Worm (Caenorhabditis elegans): ENCODE measurements around the gene srh-245.

srh-245 gene

DNA sequence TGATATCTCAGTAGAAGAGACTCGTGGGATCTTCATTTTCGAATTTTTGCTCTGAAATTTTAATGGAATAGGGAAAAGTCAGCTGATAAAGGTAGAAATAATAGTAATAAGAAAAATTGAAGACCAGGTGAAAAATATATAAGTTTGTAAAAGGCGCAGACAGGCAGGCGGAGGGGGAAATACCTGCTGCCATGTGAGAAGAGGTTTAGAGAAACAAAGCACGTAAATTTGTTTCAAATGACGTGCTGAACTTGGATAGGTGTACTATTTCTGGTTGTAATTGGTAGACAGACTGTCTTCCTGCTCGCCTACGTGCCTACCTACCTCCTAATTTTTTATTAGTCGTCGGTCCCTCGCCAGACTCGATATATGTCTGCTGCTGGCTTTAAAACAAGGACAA, 11.7 kb upstream of the srh-245 start, which contains the start of gene nhr-180:
Gene nhr-180, minus strand, starts transcription at position 52 of the 400 bp plus-strand sequence.
- TF ChIP-seq dmd-6 (GFP tag; IDR thresholded peaks at IDR 0.05) (peak; percentile 61; the same call in 1 of the 2 replicates), nhr-42 (GFP tag; IDR thresholded peaks at IDR 0.05) (no peak), hmg-1.1 (GFP tag; IDR thresholded peaks at IDR 0.05) (0 out of 2 replicates have a peak, but pooled peaks have one; percentile 12), mxl-3 (GFP tag; optimal IDR thresholded peaks at IDR 0.05) (peak; percentile 33), hlh-30 (tag; optimal IDR thresholded peaks at IDR 0.05; ENCODE audit: insufficient read depth) (peak; percentile 69), skn-1 (tag; optimal IDR thresholded peaks at IDR 0.05) (no peak), mdl-1 (tag; optimal IDR thresholded peaks at IDR 0.05) (peak; percentile 37 to 74), nhr-77 (tag; optimal IDR thresholded peaks at IDR 0.05) (peak; percentile 6), aha-1 (tag) (peak; percentile 13), nhr-28 (tag; optimal IDR thresholded peaks at IDR 0.05) (peak; percentile 39), duxl-1 (tag; optimal IDR thresholded peaks at IDR 0.05; ENCODE audit: poor library complexity) (peak; percentile 58), mep-1 (tag; optimal IDR thresholded peaks at IDR 0.05) (no peak), snpc-1.2 (GFP tag; IDR thresholded peaks at IDR 0.05) (no peak)

DNA sequence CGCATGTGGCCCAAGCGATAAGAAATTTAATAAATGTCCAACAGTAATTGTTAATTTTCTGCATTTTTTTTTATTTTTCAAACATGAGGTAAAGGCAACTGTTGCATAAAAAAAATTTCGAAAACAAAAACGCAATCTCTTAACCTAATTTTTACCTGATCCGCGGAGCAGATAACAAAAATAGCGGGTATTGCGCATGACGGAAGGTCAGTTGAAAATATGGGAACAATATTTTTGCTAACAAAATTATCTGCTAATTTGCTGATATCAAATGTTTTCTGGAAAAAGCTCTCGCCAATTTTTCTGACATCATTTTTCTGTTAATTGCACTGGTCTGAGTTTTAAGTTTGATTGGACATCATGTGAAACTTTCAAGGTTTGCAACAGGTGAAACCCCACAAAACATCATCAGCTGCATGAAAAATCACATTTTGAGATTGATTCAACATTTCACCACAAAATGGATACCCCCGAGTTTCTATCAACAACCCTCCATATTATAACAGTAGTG, 8.7 kb upstream of the srh-245 start, which contains the start of the genes F31F4.11 and srh-266:
Gene F31F4.11, minus strand, starts transcription at position 101 of the 511 bp plus-strand sequence.
Gene srh-266, plus strand, starts transcription at position 461 of the 511 bp plus-strand sequence.
- TF ChIP-seq cey-2 (tag; optimal IDR thresholded peaks at IDR 0.05; ENCODE audit: borderline replicate concordance, insufficient read depth) (no peak), lsy-2 (tag; optimal IDR thresholded peaks at IDR 0.05) (no peak), snpc-1.2 (GFP tag; IDR thresholded peaks at IDR 0.05) (no peak), tra-1 (GFP tag; IDR thresholded peaks at IDR 0.05) (no peak), lin-13 (GFP tag; optimal IDR thresholded peaks at IDR 0.05) (no peak), F44E2.7 (GFP tag; IDR thresholded peaks at IDR 0.05) (no peak), nhr-237 (tag; optimal IDR thresholded peaks at IDR 0.05) (no peak), nhr-10 (tag; optimal IDR thresholded peaks at IDR 0.05) (no peak), ztf-11 (tag; optimal IDR thresholded peaks at IDR 0.05) (no peak), mxl-2 (GFP tag; conservative IDR thresholded peaks at IDR 0.05) (no peak), lin-38 (GFP tag; IDR thresholded peaks at IDR 0.05) (no peak), dve-1 (tag; optimal IDR thresholded peaks at IDR 0.05; ENCODE audit: insufficient read depth) (no peak), hlh-30 (tag; optimal IDR thresholded peaks at IDR 0.05; ENCODE audit: insufficient read depth) (no peak)

DNA sequence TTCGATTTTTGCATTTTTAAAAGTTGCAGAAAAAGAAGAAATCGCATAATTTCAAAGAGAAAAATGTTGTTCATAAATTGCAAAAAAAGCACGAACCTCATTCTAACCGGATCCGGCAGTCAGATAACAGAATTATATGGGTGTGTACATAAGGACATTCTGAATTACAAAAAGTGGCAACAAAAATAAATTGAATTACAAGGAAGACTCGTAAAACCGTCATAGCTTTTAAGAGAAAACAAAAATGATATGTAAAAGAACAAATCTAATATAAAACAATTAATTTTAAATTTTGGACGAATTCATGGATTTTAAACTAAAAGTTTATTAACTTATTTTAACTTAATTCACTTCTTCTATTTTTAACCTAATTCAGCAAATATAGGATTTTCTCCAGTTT, 4.5 kb upstream of the srh-245 start, which contains the start of gene F31F4.17:
Gene F31F4.17, minus strand, starts transcription at position 101 of the 400 bp plus-strand sequence.
- TF ChIP-seq ctbp-1 (GFP tag; IDR thresholded peaks at IDR 0.05) = no peak

DNA sequence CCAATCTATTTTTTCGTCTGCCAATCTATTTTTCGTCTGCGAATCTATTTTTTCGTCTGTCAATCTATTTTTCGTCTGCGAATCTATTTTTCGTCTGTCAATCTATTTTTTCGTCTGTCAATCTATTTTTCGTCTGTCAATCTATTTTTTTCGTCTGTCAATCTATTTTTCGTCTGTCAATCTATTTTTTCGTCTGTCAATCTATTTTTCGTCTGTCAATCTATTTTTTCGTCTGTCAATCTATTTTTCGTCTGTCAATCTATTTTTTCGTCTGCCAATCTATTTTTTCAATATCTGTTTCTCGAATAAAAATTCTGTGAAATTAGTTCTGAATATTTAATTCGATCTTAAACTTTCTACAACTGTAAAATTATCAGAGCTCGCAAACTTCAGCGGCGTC, 2.4 kb upstream of the srh-245 start:
- TF ChIP-seq lim-7 (GFP tag; IDR thresholded peaks at IDR 0.05) = peak; percentile 59; the same call in 1 of the 2 replicates

DNA sequence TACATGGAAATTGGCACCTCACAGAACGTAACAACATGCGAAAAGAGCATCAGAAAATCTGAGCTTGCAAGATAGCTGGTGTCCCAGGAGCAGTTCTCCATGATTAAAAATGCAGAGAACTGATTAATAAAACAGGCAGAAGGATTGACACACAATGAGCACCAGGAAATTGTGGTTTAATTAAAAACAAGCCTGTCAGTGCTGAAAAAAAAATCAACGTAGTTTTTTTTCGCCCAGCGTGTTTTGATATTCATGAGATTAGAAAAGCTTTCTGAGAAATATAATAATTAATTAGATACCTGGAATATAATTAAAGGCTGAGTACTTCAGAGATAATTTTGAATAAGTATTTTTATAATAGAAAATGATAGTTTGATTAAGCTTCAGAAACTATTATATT, 2.0 kb upstream of the srh-245 start, which contains the start of gene srh-246:
Gene srh-246, minus strand, starts transcription at position 101 of the 400 bp plus-strand sequence.
- TF ChIP-seq zip-11 (GFP tag; IDR thresholded peaks at IDR 0.05) = no peak
- TF ChIP-seq nhr-28 (tag; optimal IDR thresholded peaks at IDR 0.05) = no peak
- TF ChIP-seq daf-16 (GFP tag; optimal IDR thresholded peaks at IDR 0.05) = no peak
- no peak for TF ChIP-seq daf-16 (tag; optimal IDR thresholded peaks at IDR 0.05)
- TF ChIP-seq ZK337.2 (GFP tag; IDR thresholded peaks at IDR 0.05) = no peak
- TF ChIP-seq nhr-48 (tag; optimal IDR thresholded peaks at IDR 0.05) = no peak
- TF ChIP-seq saeg-2 (GFP tag; IDR thresholded peaks at IDR 0.05) = no peak
- TF ChIP-seq F49E8.2 (tag; optimal IDR thresholded peaks at IDR 0.05; ENCODE audit: borderline replicate concordance) = no peak
- TF ChIP-seq hlh-30 (tag; optimal IDR thresholded peaks at IDR 0.05; ENCODE audit: insufficient read depth) = no peak
- TF ChIP-seq ceh-32 (tag; optimal IDR thresholded peaks at IDR 0.05; ENCODE audit: poor library complexity) = no peak
- no peak for TF ChIP-seq madf-5 (GFP tag; IDR thresholded peaks at IDR 0.05)
- TF ChIP-seq F10B5.3 (tag; optimal IDR thresholded peaks at IDR 0.05) = no peak

All from whole organism, L4 larva.